Fruit fly (Drosophila melanogaster) whole organism, embryonic: Measurements from ENCODE around the gene CG34248.

Source experiments
- CG4424 ChIP-seq: fragments of 200-800 bp; sonication (Bioruptor generic); optimal IDR thresholded peaks from 3 replicates; lab custom pipeline; 2016; ENCODE audit warnings: missing biosample characterization, missing genetic modification characterization
- GATAe ChIP-seq: fragments of 200-800 bp; sonication (Bioruptor generic); conservative IDR thresholded peaks from 2 replicates; pipeline ENCODE4 v1.3.6; 2022; ENCODE audit warnings: missing biosample characterization, missing genetic modification characterization
- Hmr ChIP-seq: fragments of 200-800 bp; sonication (Bioruptor generic); optimal IDR thresholded peaks from 3 replicates; lab custom pipeline; 2017; ENCODE audit warnings: mild to moderate bottlenecking, missing biosample characterization, missing genetic modification reagents, missing genetic modification characterization
- Mrtf ChIP-seq: fragments of 200-800 bp; sonication (Bioruptor generic); IDR thresholded peaks from 3 replicates; pipeline ENCODE4 v1.3.6; 2022; ENCODE audit warnings: missing biosample characterization, missing genetic modification characterization
- dati ChIP-seq: fragments of 200-800 bp; sonication (Bioruptor generic); IDR thresholded peaks from 2 replicates; pipeline ENCODE4 v1.3.6; 2022; ENCODE audit warnings: missing biosample characterization, missing genetic modification characterization
- dmrt99B ChIP-seq: fragments of 200-800 bp; sonication (Bioruptor generic); optimal IDR thresholded peaks from 2 replicates; lab custom pipeline; 2018; ENCODE audit warnings: missing biosample characterization, mild to moderate bottlenecking, missing genetic modification characterization, moderate library complexity
- esg ChIP-seq: fragments of 200-800 bp; sonication (Bioruptor generic); conservative IDR thresholded peaks from 2 replicates; pipeline ENCODE4 v1.3.6; 2022; ENCODE audit warnings: missing biosample characterization, missing genetic modification characterization
- gcm ChIP-seq: fragments of 200-800 bp; sonication (Bioruptor generic); optimal IDR thresholded peaks from 2 replicates; lab custom pipeline; 2019; ENCODE audit warnings: missing biosample characterization, mild to moderate bottlenecking, missing genetic modification characterization, moderate library complexity
- h ChIP-seq: fragments of >200 bp; optimal IDR thresholded peaks from 2 replicates; lab custom pipeline; 2017
- pros ChIP-seq: fragments of 200-800 bp; sonication (Bioruptor generic); optimal IDR thresholded peaks from 3 replicates; lab custom pipeline; 2019; ENCODE audit warnings: missing biosample characterization, mild to moderate bottlenecking, missing genetic modification characterization, moderate library complexity
- salm ChIP-seq: fragments of 200-800 bp; sonication (Bioruptor generic); optimal IDR thresholded peaks from 2 replicates; lab custom pipeline; 2018; ENCODE audit warnings: missing biosample characterization, mild to moderate bottlenecking, missing genetic modification characterization
- tup ChIP-seq: fragments of 200-800 bp; sonication (Bioruptor generic); optimal IDR thresholded peaks from 2 replicates; lab custom pipeline; 2016; ENCODE audit warnings: missing biosample characterization, mild to moderate bottlenecking, missing genetic modification characterization, moderate library complexity
- unpg ChIP-seq: fragments of 200-800 bp; sonication (Bioruptor generic); optimal IDR thresholded peaks from 3 replicates; lab custom pipeline; 2018; ENCODE audit warnings: missing biosample characterization, mild to moderate bottlenecking, missing genetic modification characterization, moderate library complexity
- usp ChIP-seq: fragments of >200 bp; optimal IDR thresholded peaks from 2 replicates; lab custom pipeline; 2017; ENCODE audit warnings: missing biosample characterization, missing genetic modification characterization

DNA sequence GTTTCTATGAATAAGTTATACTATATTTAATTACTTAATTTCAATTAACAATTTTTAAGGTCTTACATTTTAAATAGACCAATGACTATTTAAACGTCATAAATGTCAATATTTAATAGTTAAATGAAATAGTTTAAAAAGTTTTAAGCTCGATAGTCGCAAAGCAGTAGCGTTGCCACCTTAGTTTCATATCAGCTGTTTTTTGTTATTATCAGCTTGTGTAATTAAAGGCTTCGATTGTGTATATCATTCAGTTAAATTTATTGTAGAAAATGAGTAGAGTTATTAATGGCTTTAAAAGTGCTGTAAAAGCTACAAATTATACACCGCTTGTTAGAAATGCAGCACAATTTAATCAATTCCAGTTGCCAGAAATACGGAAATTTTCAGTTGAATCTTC lies 37.8 kb downstream of the CG34248 start, which contains the start of gene Hsc20:
- TF ChIP-seq CG4424 (no peak), gcm (GFP tag; lab: Kevin White, UChicago) (no peak), pros (no peak), Mrtf (GFP tag; lab: Robert Waterston, UW) (no peak), unpg (no peak), h (lab: Kevin White, UChicago) (no peak), salm (tag; lab: Kevin White, UChicago) (no peak), tup (no peak), GATAe (GFP tag; lab: Robert Waterston, UW) (no peak), esg (GFP tag; lab: Robert Waterston, UW) (no peak), dmrt99B (tag; lab: Kevin White, UChicago) (no peak), dati (GFP tag; lab: Robert Waterston, UW) (no peak), usp (GFP tag; lab: Kevin White, UChicago) (no peak), Hmr (GFP tag; lab: Kevin White, UChicago) (no peak)
